Worm (Caenorhabditis elegans): ENCODE data around the gene gldi-8.

DNA sequence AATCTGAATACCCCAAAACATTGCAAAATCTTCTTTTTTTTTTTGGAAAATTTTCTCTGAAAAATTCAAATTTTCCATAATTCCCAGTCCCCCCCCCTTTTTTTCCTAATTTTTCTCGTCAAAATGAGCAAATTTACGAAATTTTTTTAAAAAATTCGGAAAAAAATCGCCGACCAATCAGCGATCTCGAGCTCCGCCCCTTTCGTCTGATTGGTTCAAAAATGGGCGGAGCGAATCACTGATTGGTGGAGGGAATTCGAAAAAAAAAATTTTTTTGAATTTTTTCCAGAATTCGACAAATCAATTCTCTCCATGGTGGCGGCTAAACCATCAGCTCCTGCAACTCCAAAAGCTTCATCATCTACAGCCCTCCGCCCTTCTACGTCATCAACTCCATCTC is 39.1 kb upstream of the gldi-8 start:
- no peak for TF ChIP-seq klf-2 (GFP tag; conservative IDR thresholded peaks at IDR 0.05)
- no peak for TF ChIP-seq ztf-29 (GFP tag; IDR thresholded peaks at IDR 0.05)
- no peak for TF ChIP-seq tab-1 (GFP tag; IDR thresholded peaks at IDR 0.05)
- TF ChIP-seq ztf-23 (GFP tag; IDR thresholded peaks at IDR 0.05) = no peak
- TF ChIP-seq T22C8.4 (GFP tag; IDR thresholded peaks at IDR 0.05) = no peak
- no peak for TF ChIP-seq med-1 (GFP tag; optimal IDR thresholded peaks at IDR 0.05; ENCODE audit: insufficient read depth)
- no peak for TF ChIP-seq flt-1 (GFP tag; IDR thresholded peaks at IDR 0.05)
- no peak for TF ChIP-seq cog-1 (tag; optimal IDR thresholded peaks at IDR 0.05)
